Worm (Caenorhabditis elegans) whole organism, midembryonic: Measurements from ENCODE around the gene klp-3.

ENCODE experiments used
- T22C8.4 ChIP-seq: fragments of 200-800 bp; sonication (Bioruptor generic); IDR thresholded peaks from 2 replicates; pipeline ENCODE4 v1.3.6; 2022; ENCODE audit warnings: missing genetic modification characterization, missing compliant biosample characterization
- klf-2 ChIP-seq: fragments of 200-800 bp; sonication (Bioruptor generic); conservative IDR thresholded peaks from 2 replicates; pipeline ENCODE4 v1.3.6; 2022; ENCODE audit warnings: missing genetic modification reagents, missing genetic modification characterization, missing compliant biosample characterization
- med-1 ChIP-seq: sonication (generic microtip); optimal IDR thresholded peaks from 2 replicates; lab custom pipeline; 2017; ENCODE audit warnings: missing genetic modification characterization, mild to moderate bottlenecking, missing compliant biosample characterization, antibody characterized with exemption, missing genetic modification reagents; ENCODE audit not compliant: insufficient read depth
- ref-1 ChIP-seq: fragments of 200-800 bp; sonication (Bioruptor generic); conservative IDR thresholded peaks from 2 replicates; pipeline ENCODE4 v1.3.6; 2022; ENCODE audit warnings: missing genetic modification reagents, missing genetic modification characterization, missing compliant biosample characterization
- ztf-23 ChIP-seq: fragments of 200-800 bp; sonication (Bioruptor generic); IDR thresholded peaks from 2 replicates; pipeline ENCODE4 v1.3.6; 2022; ENCODE audit warnings: missing genetic modification reagents, missing genetic modification characterization, missing compliant biosample characterization
- ztf-29 ChIP-seq: fragments of 200-800 bp; sonication (Bioruptor generic); IDR thresholded peaks from 2 replicates; pipeline ENCODE4 v1.3.6; 2022; ENCODE audit warnings: missing genetic modification reagents, missing genetic modification characterization, missing compliant biosample characterization

ce11 chrII:7801899-7802298, 40.3 kb upstream of the klp-3 start:
- TF ChIP-seq ztf-29 (GFP tag; lab: Robert Waterston, UW), result no peak
- TF ChIP-seq ztf-23 (GFP tag; lab: Robert Waterston, UW), result no peak
- TF ChIP-seq med-1 (GFP tag; lab: Kevin White, UChicago), result no peak
- TF ChIP-seq klf-2 (GFP tag; lab: Robert Waterston, UW), result no peak
- TF ChIP-seq ref-1 (GFP tag; lab: Robert Waterston, UW), result no peak
- no peak for TF ChIP-seq T22C8.4
